Worm (Caenorhabditis elegans) whole organism, L2 larva: ENCODE data around the gene F17A2.13.

ENCODE experiments used
- C34F6.9 ChIP-seq: fragments of 150-350 bp; optimal IDR thresholded peaks from 2 replicates; lab custom pipeline; 2014; ENCODE audit warnings: missing biosample characterization, missing genetic modification characterization
- F13H6.1 ChIP-seq: sonication (generic microtip); optimal IDR thresholded peaks from 2 replicates; lab custom pipeline; 2016; ENCODE audit warnings: missing genetic modification characterization, missing compliant biosample characterization
- R02D3.7 ChIP-seq: fragments of 150-350 bp; optimal IDR thresholded peaks from 2 replicates; lab custom pipeline; 2014; ENCODE audit warnings: missing biosample characterization, missing genetic modification characterization
- Y55F3AM.14 ChIP-seq: fragments of 200-800 bp; sonication (Bioruptor generic); optimal IDR thresholded peaks from 2 replicates; lab custom pipeline; 2018; ENCODE audit warnings: mild to moderate bottlenecking, missing genetic modification characterization, missing compliant biosample characterization
- alr-1 ChIP-seq: fragments of 150-350 bp; optimal IDR thresholded peaks from 2 replicates; lab custom pipeline; 2014; ENCODE audit warnings: missing biosample characterization, missing genetic modification characterization
- aly-2 ChIP-seq: fragments of 150-350 bp; optimal IDR thresholded peaks from 2 replicates; lab custom pipeline; 2014; ENCODE audit warnings: missing biosample characterization, missing genetic modification characterization
- ama-1 ChIP-seq: fragments of 150-350 bp; optimal IDR thresholded peaks from 2 replicates; lab custom pipeline; 2018; ENCODE audit warnings: inconsistent platforms
- blmp-1 ChIP-seq: sonication (generic microtip); optimal IDR thresholded peaks from 2 replicates; lab custom pipeline; 2017; ENCODE audit warnings: missing genetic modification characterization, mild to moderate bottlenecking, missing compliant biosample characterization, antibody characterized with exemption, moderate library complexity; ENCODE audit not compliant: insufficient read depth
- ceh-16 ChIP-seq: fragments of 150-350 bp; optimal IDR thresholded peaks from 2 replicates; lab custom pipeline; 2014; ENCODE audit warnings: missing biosample characterization, missing genetic modification characterization
- ceh-82 ChIP-seq: fragments of 150-350 bp; optimal IDR thresholded peaks from 2 replicates; lab custom pipeline; 2014; ENCODE audit warnings: missing biosample characterization, missing genetic modification characterization
- crh-2 ChIP-seq: sonication (generic microtip); optimal IDR thresholded peaks from 2 replicates; lab custom pipeline; 2017; ENCODE audit warnings: missing biosample characterization, missing genetic modification characterization
- dmd-4 ChIP-seq: sonication (generic microtip); optimal IDR thresholded peaks from 2 replicates; lab custom pipeline; 2017; ENCODE audit warnings: missing biosample characterization, missing genetic modification characterization
- egl-27 ChIP-seq: sonication (generic microtip); optimal IDR thresholded peaks from 3 replicates; lab custom pipeline; 2017; ENCODE audit warnings: missing biosample characterization, missing genetic modification reagents, missing genetic modification characterization
- fos-1 ChIP-seq: fragments of 150-350 bp; optimal IDR thresholded peaks from 2 replicates; lab custom pipeline; 2014; ENCODE audit warnings: missing biosample characterization, missing genetic modification characterization
- gmeb-1 ChIP-seq: fragments of 150-350 bp; optimal IDR thresholded peaks from 2 replicates; lab custom pipeline; 2014; ENCODE audit warnings: missing biosample characterization, missing genetic modification characterization
- lin-39 ChIP-seq: fragments of 150-350 bp; optimal IDR thresholded peaks from 2 replicates; lab custom pipeline; 2014; ENCODE audit warnings: missing biosample characterization, missing genetic modification reagents, missing genetic modification characterization
- mab-5 ChIP-seq: fragments of 150-350 bp; optimal IDR thresholded peaks from 2 replicates; lab custom pipeline; 2014; ENCODE audit warnings: missing biosample characterization, missing genetic modification characterization
- mbf-1 ChIP-seq: sonication (generic microtip); optimal IDR thresholded peaks from 2 replicates; lab custom pipeline; 2017; ENCODE audit warnings: missing biosample characterization, missing genetic modification characterization
- mdl-1 ChIP-seq, 2 experiments: fragments of 150-350 bp in 1 of 2; sonication (generic microtip) in 1 of 2; optimal IDR thresholded peaks; 2 replicates each; lab custom pipeline; 2017; ENCODE audit warnings: missing biosample characterization in 2 of 2, missing genetic modification characterization in 2 of 2
- nhr-10 ChIP-seq: sonication (generic microtip); optimal IDR thresholded peaks from 2 replicates; lab custom pipeline; 2017; ENCODE audit warnings: missing biosample characterization, missing genetic modification characterization
- nhr-21 ChIP-seq: fragments of 150-350 bp; optimal IDR thresholded peaks from 2 replicates; lab custom pipeline; 2014; ENCODE audit warnings: missing biosample characterization, missing genetic modification characterization
- nhr-23 ChIP-seq: fragments of 150-350 bp; optimal IDR thresholded peaks from 2 replicates; lab custom pipeline; 2014; ENCODE audit warnings: missing biosample characterization, missing genetic modification reagents, missing genetic modification characterization
- nhr-237 ChIP-seq: fragments of 150-350 bp; optimal IDR thresholded peaks from 2 replicates; lab custom pipeline; 2014; ENCODE audit warnings: missing biosample characterization, missing genetic modification characterization
- nhr-25 ChIP-seq: fragments of 150-350 bp; sonication (generic microtip); optimal IDR thresholded peaks from 3 replicates; lab custom pipeline; 2014; ENCODE audit warnings: missing biosample characterization, missing genetic modification characterization
- nhr-77 ChIP-seq: fragments of 150-350 bp; optimal IDR thresholded peaks from 2 replicates; lab custom pipeline; 2014; ENCODE audit warnings: missing biosample characterization, missing genetic modification characterization
- peb-1 ChIP-seq: fragments of 150-350 bp; optimal IDR thresholded peaks from 2 replicates; lab custom pipeline; 2014; ENCODE audit warnings: missing biosample characterization, missing genetic modification characterization
- sem-4 ChIP-seq: fragments of 150-350 bp; optimal IDR thresholded peaks from 2 replicates; lab custom pipeline; 2014; ENCODE audit warnings: missing biosample characterization, missing genetic modification reagents, missing genetic modification characterization
- sma-3 ChIP-seq: sonication (generic microtip); optimal IDR thresholded peaks from 2 replicates; lab custom pipeline; 2016; ENCODE audit warnings: missing genetic modification reagents, missing genetic modification characterization, missing compliant biosample characterization
- sma-9 ChIP-seq, 2 experiments: fragments of 150-350 bp in 1 of 2; sonication (generic microtip) in 1 of 2; optimal IDR thresholded peaks; 2 replicates each; lab custom pipeline; 2014 to 2016; ENCODE audit warnings: missing genetic modification characterization in 2 of 2, mild to moderate bottlenecking in 1 of 2, missing biosample characterization in 1 of 2, missing compliant biosample characterization in 1 of 2, missing genetic modification reagents in 1 of 2, moderate library complexity in 1 of 2
- snpc-4 ChIP-seq: fragments of 150-350 bp; optimal IDR thresholded peaks from 2 replicates; lab custom pipeline; 2014; ENCODE audit warnings: missing biosample characterization, missing genetic modification characterization
- unc-39 ChIP-seq: fragments of 150-350 bp; optimal IDR thresholded peaks from 2 replicates; lab custom pipeline; 2014; ENCODE audit warnings: missing biosample characterization, missing genetic modification characterization
- unc-55 ChIP-seq: fragments of 150-350 bp; sonication (generic microtip); optimal IDR thresholded peaks from 3 replicates; lab custom pipeline; 2014; ENCODE audit warnings: missing biosample characterization, missing genetic modification reagents, missing genetic modification characterization
- unc-62 ChIP-seq: fragments of 150-350 bp; optimal IDR thresholded peaks from 2 replicates; lab custom pipeline; 2014; ENCODE audit warnings: missing biosample characterization, missing genetic modification reagents, missing genetic modification characterization
- ztf-11 ChIP-seq: sonication (generic microtip); optimal IDR thresholded peaks from 2 replicates; lab custom pipeline; 2017; ENCODE audit warnings: missing biosample characterization, missing genetic modification characterization
- ztf-4 ChIP-seq: fragments of 150-350 bp; optimal IDR thresholded peaks from 2 replicates; lab custom pipeline; 2014; ENCODE audit warnings: missing biosample characterization, missing genetic modification characterization

The F17A2.13 gene

DNA sequence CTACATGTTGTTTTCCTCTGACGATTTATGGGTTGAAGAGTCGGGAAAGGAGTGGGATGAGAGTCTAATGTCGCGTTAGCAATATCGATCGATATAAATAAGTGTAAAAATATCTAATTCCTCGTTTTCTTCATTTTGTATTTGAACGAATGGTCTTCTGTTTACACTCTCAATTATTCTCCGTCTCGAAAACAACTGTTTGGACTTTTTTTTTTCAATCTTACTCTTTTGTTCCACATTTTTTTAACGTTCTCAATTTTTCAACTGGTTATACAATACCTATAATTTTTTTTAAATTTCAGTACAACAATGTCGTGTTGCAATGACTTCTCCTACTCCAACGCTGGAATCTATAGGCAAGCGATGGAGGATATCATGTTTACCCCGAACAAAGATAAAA, at the start of gene F17A2.13:
Gene F17A2.13, plus strand, starts transcription at position 301 of the 400 bp plus-strand sequence.
- TF ChIP-seq mab-5 (tag; lab: Kevin White, UChicago), result no peak
- no peak for TF ChIP-seq Y55F3AM.14
- no peak for TF ChIP-seq snpc-4 (tag; lab: Kevin White, UChicago)
- no peak for TF ChIP-seq sem-4 (tag; lab: Kevin White, UChicago)
- no peak for TF ChIP-seq dmd-4 (tag; lab: Kevin White, UChicago)
- no peak for TF ChIP-seq ztf-11 (tag; lab: Kevin White, UChicago)
- no peak for TF ChIP-seq C34F6.9
- TF ChIP-seq ceh-82 (tag; lab: Kevin White, UChicago), result no peak
- no peak for TF ChIP-seq nhr-77 (tag; lab: Kevin White, UChicago)
- TF ChIP-seq mbf-1, result no peak
- TF ChIP-seq nhr-25 (tag; lab: Kevin White, UChicago), result no peak
- TF ChIP-seq unc-62 (GFP tag; lab: Kevin White, UChicago), result no peak
- no peak for TF ChIP-seq lin-39 (tag; lab: Kevin White, UChicago)
- no peak for TF ChIP-seq blmp-1 (tag; lab: Kevin White, UChicago)
- TF ChIP-seq R02D3.7 (tag; lab: Kevin White, UChicago), result no peak
- no peak for TF ChIP-seq crh-2 (tag; lab: Kevin White, UChicago)
- no peak for TF ChIP-seq ama-1 (lab: Kevin White, UChicago)
- no peak for TF ChIP-seq nhr-23
- TF ChIP-seq sma-9 (GFP tag; optimal IDR thresholded peaks at IDR 0.05; lab: Kevin White, UChicago), result no peak
- no peak for TF ChIP-seq sma-9 (tag; optimal IDR thresholded peaks at IDR 0.05; lab: Kevin White, UChicago)

ce11 chrX:12273870-12274269, 47.6 kb upstream of the F17A2.13 start, which contains the start of gene H19J13.2:
H19J13.2 (minus strand) TSS chrX:12273970.
- TF ChIP-seq unc-55 (GFP tag; lab: Kevin White, UChicago) (no peak), dmd-4 (tag; lab: Kevin White, UChicago) (no peak), nhr-77 (tag; lab: Kevin White, UChicago) (no peak), nhr-21 (tag; lab: Kevin White, UChicago) (no peak), mbf-1 (no peak), nhr-25 (tag; lab: Kevin White, UChicago) (no peak), R02D3.7 (tag; lab: Kevin White, UChicago) (no peak), nhr-237 (no peak), egl-27 (no peak), nhr-10 (tag; lab: Kevin White, UChicago) (no peak), crh-2 (tag; lab: Kevin White, UChicago) (no peak), F13H6.1 (tag; lab: Kevin White, UChicago) (no peak)

ce11 chrX:12275577-12275976, 45.9 kb upstream of the F17A2.13 start, which contains the start of gene C04B4.6:
C04B4.6 (minus strand) TSS chrX:12275677.
- TF ChIP-seq ceh-16 (tag; lab: Kevin White, UChicago) (no peak), mab-5 (tag; lab: Kevin White, UChicago) (no peak), F13H6.1 (tag; lab: Kevin White, UChicago) (no peak)

DNA sequence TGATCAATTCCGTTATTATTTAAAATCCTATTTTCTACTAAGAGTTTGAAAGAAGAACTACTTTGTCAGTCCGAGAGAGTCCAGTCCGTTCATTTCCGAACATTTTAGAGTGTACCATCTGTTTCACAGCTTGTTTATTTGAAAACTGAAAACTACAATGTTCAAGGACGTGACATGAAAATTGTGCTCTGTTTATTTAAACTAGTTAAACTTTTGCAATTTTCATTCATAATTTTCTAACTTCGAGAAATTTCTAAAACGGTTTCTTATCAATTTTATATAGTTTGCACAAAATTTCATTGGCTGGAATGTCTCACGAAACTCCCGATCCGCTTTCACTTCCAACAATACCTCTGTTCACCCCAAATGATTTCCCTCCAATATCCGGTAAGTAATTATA, 41.0 kb upstream of the F17A2.13 start, which contains the start of gene C04B4.1:
Gene C04B4.1, plus strand, starts transcription at position 301 of the 400 bp plus-strand sequence.
- TF ChIP-seq snpc-4 (tag; lab: Kevin White, UChicago) (no peak), ceh-16 (tag; lab: Kevin White, UChicago) (no peak), lin-39 (tag; lab: Kevin White, UChicago) (no peak), ceh-82 (tag; lab: Kevin White, UChicago) (no peak), unc-62 (GFP tag; lab: Kevin White, UChicago) (no peak), peb-1 (tag; lab: Kevin White, UChicago) (no peak), dmd-4 (tag; lab: Kevin White, UChicago) (no peak), gmeb-1 (tag; lab: Kevin White, UChicago) (no peak), unc-39 (tag; lab: Kevin White, UChicago) (no peak), fos-1 (tag; lab: Kevin White, UChicago) (no peak), crh-2 (tag; lab: Kevin White, UChicago) (no peak), unc-55 (GFP tag; lab: Kevin White, UChicago) (no peak), blmp-1 (tag; lab: Kevin White, UChicago) (no peak), aly-2 (no peak), ztf-4 (tag; lab: Kevin White, UChicago) (no peak), mdl-1 (tag; optimal IDR thresholded peaks at IDR 0.05; lab: Kevin White, UChicago) (no peak), sma-3 (GFP tag; lab: Kevin White, UChicago) (no peak), alr-1 (tag; lab: Kevin White, UChicago) (no peak), C34F6.9 (no peak), nhr-21 (tag; lab: Kevin White, UChicago) (no peak)
